Worm (Caenorhabditis elegans): ENCODE measurements around the gene srx-2.

The srx-2 gene

ce11 chrV:9044871-9045270, 35.6 kb downstream of the srx-2 start, which contains the start of gene nhr-30:
TSS of gene nhr-30 (plus strand) at chrV:9045171.
- TF ChIP-seq egl-27 (tag; optimal IDR thresholded peaks at IDR 0.05) (no peak), jun-1 (tag; optimal IDR thresholded peaks at IDR 0.05) (no peak), nhr-67 (tag; optimal IDR thresholded peaks at IDR 0.05) (no peak), elt-1 (tag; optimal IDR thresholded peaks at IDR 0.05) (no peak), skn-1 (tag; optimal IDR thresholded peaks at IDR 0.05) (no peak), unc-39 (tag; optimal IDR thresholded peaks at IDR 0.05) (no peak), nfya-1 (tag; optimal IDR thresholded peaks at IDR 0.05; ENCODE audit: insufficient read depth) (no peak), sea-2 (GFP tag; optimal IDR thresholded peaks at IDR 0.05) (no peak), nhr-237 (tag; optimal IDR thresholded peaks at IDR 0.05) (no peak), ceh-28 (tag; optimal IDR thresholded peaks at IDR 0.05) (no peak), nhr-25 (tag; optimal IDR thresholded peaks at IDR 0.05) (no peak), hmg-11 (tag; optimal IDR thresholded peaks at IDR 0.05) (no peak), daf-12 (tag; optimal IDR thresholded peaks at IDR 0.05) (no peak), fkh-2 (tag; optimal IDR thresholded peaks at IDR 0.05) (no peak), lin-39 (tag; optimal IDR thresholded peaks at IDR 0.05) (no peak), elt-3 (tag; optimal IDR thresholded peaks at IDR 0.05) (no peak), nhr-76 (tag; optimal IDR thresholded peaks at IDR 0.05) (no peak), mdl-1 (tag; optimal IDR thresholded peaks at IDR 0.05) (no peak), nhr-23 (tag; optimal IDR thresholded peaks at IDR 0.05) (no peak), fos-1 (tag; optimal IDR thresholded peaks at IDR 0.05) (no peak)

ce11 chrV:9047555-9048049, 38.3 kb downstream of the srx-2 start, which contains the start of gene C25E10.17:
TSS of gene C25E10.17 (minus strand) at chrV:9047605.
- peak; percentile 23 for TF ChIP-seq nhr-11 (tag; optimal IDR thresholded peaks at IDR 0.05)
- no peak for TF ChIP-seq ztf-11 (tag; optimal IDR thresholded peaks at IDR 0.05)
- TF ChIP-seq lin-39 (tag; optimal IDR thresholded peaks at IDR 0.05) = no peak
- TF ChIP-seq fos-1 (tag; optimal IDR thresholded peaks at IDR 0.05) = no peak
- TF ChIP-seq pha-4 (tag; optimal IDR thresholded peaks at IDR 0.05) = no peak
- no peak for TF ChIP-seq nhr-28 (tag; optimal IDR thresholded peaks at IDR 0.05)
- no peak for TF ChIP-seq ceh-28 (tag; optimal IDR thresholded peaks at IDR 0.05)

- TF ChIP-seq egl-27 (tag; optimal IDR thresholded peaks at IDR 0.05) = no peak
- no peak for TF ChIP-seq sea-2 (GFP tag; optimal IDR thresholded peaks at IDR 0.05)
- TF ChIP-seq ZK546.5 (tag; optimal IDR thresholded peaks at IDR 0.05) = no peak
- no peak for TF ChIP-seq daf-12 (tag; optimal IDR thresholded peaks at IDR 0.05)
- no peak for TF ChIP-seq unc-62 (GFP tag; optimal IDR thresholded peaks at IDR 0.05)
- no peak for TF ChIP-seq R02D3.7 (tag; optimal IDR thresholded peaks at IDR 0.05)
- TF ChIP-seq aly-2 (tag; optimal IDR thresholded peaks at IDR 0.05) = no peak
- TF ChIP-seq pqm-1 (tag; optimal IDR thresholded peaks at IDR 0.05) = no peak
Measured at ce11 chrV:9049271-9049670, 40.0 kb downstream of the srx-2 start.

ce11 chrV:9051100-9051499, 41.8 kb downstream of the srx-2 start, which contains the start of gene C25E10.7:
TSS of gene C25E10.7 (minus strand) at chrV:9051200.
- TF ChIP-seq daf-12 (tag; optimal IDR thresholded peaks at IDR 0.05) = no peak
- no peak for TF ChIP-seq jun-1 (tag; optimal IDR thresholded peaks at IDR 0.05)
- no peak for TF ChIP-seq fkh-10 (GFP tag; optimal IDR thresholded peaks at IDR 0.05)
- no peak for TF ChIP-seq ceh-82 (tag; optimal IDR thresholded peaks at IDR 0.05)
- TF ChIP-seq nhr-67 (tag; optimal IDR thresholded peaks at IDR 0.05) = no peak
- no peak for TF ChIP-seq nhr-25 (tag; optimal IDR thresholded peaks at IDR 0.05)
- TF ChIP-seq nhr-28 (tag; optimal IDR thresholded peaks at IDR 0.05) = no peak
- TF ChIP-seq elt-1 (tag; optimal IDR thresholded peaks at IDR 0.05) = no peak
- TF ChIP-seq lin-39 (tag; optimal IDR thresholded peaks at IDR 0.05) = no peak

ce11 chrV:9053235-9053634, 44.0 kb downstream of the srx-2 start:
- TF ChIP-seq elt-2 (tag; optimal IDR thresholded peaks at IDR 0.05) (no peak), lin-39 (tag; optimal IDR thresholded peaks at IDR 0.05) (no peak), nhr-28 (tag; optimal IDR thresholded peaks at IDR 0.05) (no peak), nfya-1 (tag; optimal IDR thresholded peaks at IDR 0.05; ENCODE audit: insufficient read depth) (no peak), fkh-10 (GFP tag; optimal IDR thresholded peaks at IDR 0.05) (no peak), ZK546.5 (tag; optimal IDR thresholded peaks at IDR 0.05) (no peak), fkh-2 (tag; optimal IDR thresholded peaks at IDR 0.05) (no peak), nhr-77 (tag; optimal IDR thresholded peaks at IDR 0.05) (no peak), ztf-11 (tag; optimal IDR thresholded peaks at IDR 0.05) (no peak), sea-2 (GFP tag; optimal IDR thresholded peaks at IDR 0.05) (no peak), skn-1 (tag; optimal IDR thresholded peaks at IDR 0.05) (no peak), egl-27 (tag; optimal IDR thresholded peaks at IDR 0.05) (no peak), aly-2 (tag; optimal IDR thresholded peaks at IDR 0.05) (no peak), nhr-67 (tag; optimal IDR thresholded peaks at IDR 0.05) (no peak), hmg-11 (tag; optimal IDR thresholded peaks at IDR 0.05) (no peak), unc-39 (tag; optimal IDR thresholded peaks at IDR 0.05) (no peak), eor-1 (tag; optimal IDR thresholded peaks at IDR 0.05) (no peak)
